In the genomic region with DNA sequence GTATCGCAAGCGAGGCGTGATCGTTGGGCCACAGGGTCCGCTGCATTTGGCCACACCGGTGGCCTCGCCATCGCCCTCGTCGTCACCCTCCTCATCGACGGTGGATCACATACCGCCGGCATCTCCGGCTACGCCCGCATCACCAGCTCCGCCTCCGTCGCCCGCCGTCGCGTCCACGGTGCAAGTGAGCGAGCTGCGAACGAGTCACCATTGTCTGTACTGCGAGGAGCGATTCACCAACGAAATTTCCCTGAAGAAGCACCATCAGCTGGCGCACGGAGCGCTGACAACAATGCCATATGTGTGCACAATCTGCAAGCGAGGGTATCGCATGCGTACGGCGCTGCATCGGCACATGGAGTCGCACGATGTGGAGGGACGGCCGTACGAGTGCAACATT, we compare ENCODE assay signal across 2 fruit fly cellular contexts.
TF ChIP-seq lines count a peak whose summit lies in the region.

No protein-coding gene starts in this region.

- TF ChIP-seq CTCF in whole organism, embryonic (GFP tag; optimal IDR thresholded peaks at IDR 0.05; lab: Kevin White, UChicago) = no peak

TF ChIP-seq in whole organism, embryonic, 481 proteins besides CTCF, POLR2A, EP300 and RAD21 (continues in another document):
- TF ChIP-seq Vsx1 (GFP tag; optimal IDR thresholded peaks at IDR 0.05; lab: Kevin White, UChicago) (no peak), croc (GFP tag; conservative IDR thresholded peaks at IDR 0.05; lab: Robert Waterston, UW) (no peak), bsh (GFP tag; optimal IDR thresholded peaks at IDR 0.05; lab: Kevin White, UChicago) (no peak), CG9215 (GFP tag; IDR thresholded peaks at IDR 0.05; lab: Robert Waterston, UW) (no peak), CG2199 (GFP tag; IDR thresholded peaks at IDR 0.05; lab: Robert Waterston, UW) (peak; percentile 44; the same call in 1 of the 3 replicates), grau (tag; optimal IDR thresholded peaks at IDR 0.05; lab: Kevin White, UChicago) (no peak), CG13123 (GFP tag; optimal IDR thresholded peaks at IDR 0.05; lab: Kevin White, UChicago) (no peak), CG14050 (GFP tag; IDR thresholded peaks at IDR 0.05; lab: Robert Waterston, UW) (no peak), Awh (GFP tag; IDR thresholded peaks at IDR 0.05; lab: Robert Waterston, UW) (no peak), otp (GFP tag; IDR thresholded peaks at IDR 0.05; lab: Robert Waterston, UW) (no peak), gsb-n (tag; optimal IDR thresholded peaks at IDR 0.05; lab: Kevin White, UChicago) (no peak), CG12391 (tag; optimal IDR thresholded peaks at IDR 0.05; lab: Kevin White, UChicago) (no peak), corto (GFP tag; optimal IDR thresholded peaks at IDR 0.05; lab: Kevin White, UChicago) (no peak), odd (GFP tag; optimal IDR thresholded peaks at IDR 0.05; lab: Kevin White, UChicago) (no peak), Scr (GFP tag; IDR thresholded peaks at IDR 0.05; lab: Robert Waterston, UW; ENCODE audit: partially characterized antibody) (no peak), Dip3 (GFP tag; optimal IDR thresholded peaks at IDR 0.05; lab: Kevin White, UChicago) (no peak), Sox100B (GFP tag; optimal IDR thresholded peaks at IDR 0.05; lab: Kevin White, UChicago) (no peak), CG2129 (GFP tag; IDR thresholded peaks at IDR 0.05; lab: Robert Waterston, UW; ENCODE audit: partially characterized antibody) (no peak), CG10959 (GFP tag; IDR thresholded peaks at IDR 0.05; lab: Robert Waterston, UW) (no peak), twi (tag; optimal IDR thresholded peaks at IDR 0.05; lab: Kevin White, UChicago) (no peak), CG3838 (GFP tag; optimal IDR thresholded peaks at IDR 0.05; lab: Kevin White, UChicago) (no peak), nom (GFP tag; optimal IDR thresholded peaks at IDR 0.05; lab: Kevin White, UChicago) (no peak), CG11723 (GFP tag; optimal IDR thresholded peaks at IDR 0.05; lab: Kevin White, UChicago) (no peak), CG6654 (GFP tag; optimal IDR thresholded peaks at IDR 0.05; lab: Kevin White, UChicago) (no peak), da (GFP tag; optimal IDR thresholded peaks at IDR 0.05; lab: Kevin White, UChicago) (no peak), bcd (GFP tag; optimal IDR thresholded peaks at IDR 0.05; lab: Kevin White, UChicago) (no peak), sens (GFP tag; lab: Kevin White, UChicago) (peak; percentile 33), Fer1 (GFP tag; optimal IDR thresholded peaks at IDR 0.05; lab: Kevin White, UChicago) (no peak), knrl (GFP tag; IDR thresholded peaks at IDR 0.05; lab: Robert Waterston, UW; ENCODE audit: partially characterized antibody) (0 out of 3 replicates have a peak, but pooled peaks have one; percentile 15), CHES-1-like (GFP tag; optimal IDR thresholded peaks at IDR 0.05; lab: Kevin White, UChicago) (no peak), nau (GFP tag; optimal IDR thresholded peaks at IDR 0.05; lab: Kevin White, UChicago) (no peak), hth (optimal IDR thresholded peaks at IDR 0.05; lab: Kevin White, UChicago) (no peak), CoRest (tag; optimal IDR thresholded peaks at IDR 0.05; lab: Kevin White, UChicago) (no peak), Atf6 (GFP tag; IDR thresholded peaks at IDR 0.05; lab: Robert Waterston, UW) (no peak), kay (GFP tag; optimal IDR thresholded peaks at IDR 0.05; lab: Kevin White, UChicago) (no peak), zen2 (GFP tag; IDR thresholded peaks at IDR 0.05; lab: Robert Waterston, UW; ENCODE audit: partially characterized antibody) (no peak), CG7271 (tag; optimal IDR thresholded peaks at IDR 0.05; lab: Kevin White, UChicago) (no peak), Asciz (GFP tag; optimal IDR thresholded peaks at IDR 0.05; lab: Kevin White, UChicago) (no peak), CG14667 (GFP tag; IDR thresholded peaks at IDR 0.05; lab: Robert Waterston, UW) (no peak), Doc3 (GFP tag; IDR thresholded peaks at IDR 0.05; lab: Robert Waterston, UW; ENCODE audit: partially characterized antibody) (no peak), gcm (GFP tag; optimal IDR thresholded peaks at IDR 0.05; lab: Kevin White, UChicago) (peak; percentile 75), Xbp1 (GFP tag; optimal IDR thresholded peaks at IDR 0.05; lab: Kevin White, UChicago) (no peak), lola (GFP tag; optimal IDR thresholded peaks at IDR 0.05; lab: Kevin White, UChicago) (no peak), gem (tag; optimal IDR thresholded peaks at IDR 0.05; lab: Kevin White, UChicago) (no peak), ab (GFP tag; optimal IDR thresholded peaks at IDR 0.05; lab: Kevin White, UChicago) (no peak)

TF ChIP-seq in whole organism, prepupa, 60 proteins besides CTCF, POLR2A, EP300 and RAD21:
- TF ChIP-seq Lpt (GFP tag; optimal IDR thresholded peaks at IDR 0.05; lab: Kevin White, UChicago) (no peak), Eip78C (GFP tag; lab: Kevin White, UChicago) (peak; percentile 5)
